Fruit fly (Drosophila melanogaster): ENCODE measurements around the gene CG2126.

dm6 chr3R:31747429-31748048 lies 28.9 kb downstream of the CG2126 start, which contains the start of the genes nero and CG1910:
- TF ChIP-seq CG8478 (optimal IDR thresholded peaks at IDR 0.05) (no peak), Dll (optimal IDR thresholded peaks at IDR 0.05) (no peak)
